Worm (Caenorhabditis elegans): ENCODE results near the gene kdin-1.

Gene kdin-1

DNA sequence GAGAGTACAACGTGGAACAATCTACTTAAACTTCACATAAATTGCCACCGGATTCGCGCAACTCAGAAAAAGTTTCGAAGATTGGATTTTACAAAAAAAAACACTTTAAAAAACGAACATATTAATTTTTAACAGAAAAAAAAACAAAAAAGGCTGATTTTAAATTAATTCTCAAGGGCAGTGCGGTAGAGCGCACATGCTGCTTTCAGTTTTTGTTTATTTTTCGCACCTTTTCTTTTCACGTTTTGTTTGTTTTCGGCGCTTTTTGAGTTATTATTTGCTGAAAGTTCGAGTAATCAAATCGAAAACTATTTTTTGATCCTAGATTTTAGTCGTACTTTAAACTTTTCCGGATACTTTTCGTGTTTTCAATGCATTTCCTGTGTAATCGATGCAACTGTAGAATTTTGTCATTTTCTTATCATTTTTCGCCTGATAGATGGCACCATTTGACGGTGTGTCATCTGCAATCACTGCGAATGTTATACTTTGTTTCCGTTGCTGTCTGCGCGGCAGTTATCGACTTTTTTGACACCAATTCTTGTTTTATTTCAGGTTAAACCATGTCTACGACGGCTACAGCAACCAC lies 18.4 kb upstream of the kdin-1 start, which contains the start of gene F13H10.8:
TSS of gene F13H10.8 (plus strand) at position 556 of the 589 bp plus-strand sequence.
- TF ChIP-seq ces-1 (GFP tag; optimal IDR thresholded peaks at IDR 0.05) (peak; percentile 76), flh-1 (GFP tag; optimal IDR thresholded peaks at IDR 0.05) (no peak), ceh-43 (GFP tag; optimal IDR thresholded peaks at IDR 0.05) (no peak), mab-5 (tag; optimal IDR thresholded peaks at IDR 0.05) (no peak), lsy-2 (tag; optimal IDR thresholded peaks at IDR 0.05) (peak; percentile 7), unc-39 (tag; optimal IDR thresholded peaks at IDR 0.05) (no peak), mep-1 (tag; optimal IDR thresholded peaks at IDR 0.05) (peak; percentile 38), hlh-1 (tag; optimal IDR thresholded peaks at IDR 0.05) (no peak)

- peak; percentile 47 for TF ChIP-seq elt-1 (tag; optimal IDR thresholded peaks at IDR 0.05; ENCODE audit: borderline replicate concordance, insufficient read depth)
- no peak for TF ChIP-seq zip-8 (tag; optimal IDR thresholded peaks at IDR 0.05)
Observed at ce11 chrIV:11021512-11022268, 16.8 kb upstream of the kdin-1 start, which contains the start of gene mogs-1. Gene mogs-1 (minus strand): TSS chrIV:11021928.

DNA sequence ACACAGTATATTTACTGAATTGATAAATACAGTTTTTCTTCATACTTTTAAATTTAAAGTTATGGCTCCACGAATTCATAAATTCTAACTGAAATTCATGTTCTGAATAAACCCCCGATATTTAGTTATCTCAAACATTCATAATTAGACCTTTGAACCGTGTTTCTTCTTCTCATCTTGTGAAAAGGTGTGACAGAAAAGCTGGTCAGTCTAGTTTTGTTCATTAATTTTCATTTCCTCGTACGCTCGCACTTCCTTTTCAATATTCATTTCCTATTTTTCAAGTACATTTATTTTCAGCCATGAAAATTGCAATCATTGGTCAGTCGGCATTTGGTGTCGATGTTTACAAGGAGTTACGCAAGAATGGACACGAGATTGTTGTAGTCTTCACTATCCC lies 16.2 kb upstream of the kdin-1 start, which contains the start of gene alh-3:
TSS of gene alh-3 (plus strand) at position 301 of the 400 bp plus-strand sequence.
- TF ChIP-seq mab-5 (tag; optimal IDR thresholded peaks at IDR 0.05) (no peak), nhr-237 (tag; optimal IDR thresholded peaks at IDR 0.05) (no peak), nhr-76 (tag; optimal IDR thresholded peaks at IDR 0.05) (no peak), ham-2 (GFP tag; optimal IDR thresholded peaks at IDR 0.05) (no peak), ceh-83 (GFP tag; optimal IDR thresholded peaks at IDR 0.05) (no peak)

ce11 chrIV:11025941-11026340 lies 12.5 kb upstream of the kdin-1 start:
- TF ChIP-seq nhr-237 (tag; optimal IDR thresholded peaks at IDR 0.05), result no peak
- TF ChIP-seq elt-3 (tag; optimal IDR thresholded peaks at IDR 0.05), result peak; percentile 5
- peak; percentile 99 for TF ChIP-seq unc-120 (tag; optimal IDR thresholded peaks at IDR 0.05; ENCODE audit: poor library complexity, severe bottlenecking)
- TF ChIP-seq unc-62 (GFP tag; optimal IDR thresholded peaks at IDR 0.05), result peak; percentile 88
- peak; percentile 99 for TF ChIP-seq cnd-1 (tag; optimal IDR thresholded peaks at IDR 0.05)
- TF ChIP-seq snpc-4 (tag; optimal IDR thresholded peaks at IDR 0.05), result no peak
- peak; percentile 99 for TF ChIP-seq sptf-1 (tag; optimal IDR thresholded peaks at IDR 0.05)
- no peak for TF ChIP-seq zip-8 (tag; optimal IDR thresholded peaks at IDR 0.05)
- TF ChIP-seq ham-2 (GFP tag; optimal IDR thresholded peaks at IDR 0.05), result peak; percentile 95
- peak; percentile 87 for TF ChIP-seq nhr-2 (tag; optimal IDR thresholded peaks at IDR 0.05)
- peak; percentile 91 for TF ChIP-seq lin-13 (tag; optimal IDR thresholded peaks at IDR 0.05)
- TF ChIP-seq pha-4 (tag; optimal IDR thresholded peaks at IDR 0.05), result peak; percentile 93
- TF ChIP-seq tbx-8 (GFP tag; optimal IDR thresholded peaks at IDR 0.05), result peak; percentile 98
- peak; percentile 99 for TF ChIP-seq drap-1 (GFP tag; optimal IDR thresholded peaks at IDR 0.05)
- peak; percentile 96 for TF ChIP-seq ceh-43 (GFP tag; optimal IDR thresholded peaks at IDR 0.05)
- TF ChIP-seq elt-1 (tag; optimal IDR thresholded peaks at IDR 0.05; ENCODE audit: borderline replicate concordance, insufficient read depth), result peak; percentile 2
- peak; percentile 100 for TF ChIP-seq mls-2 (tag; optimal IDR thresholded peaks at IDR 0.05)
- peak; percentile 58 for TF ChIP-seq ces-1 (GFP tag; optimal IDR thresholded peaks at IDR 0.05)
- TF ChIP-seq M03D4.4 (tag; optimal IDR thresholded peaks at IDR 0.05), result peak; percentile 99
- TF ChIP-seq lin-32 (GFP tag; optimal IDR thresholded peaks at IDR 0.05), result peak; percentile 98
- no peak for TF ChIP-seq blmp-1 (tag; optimal IDR thresholded peaks at IDR 0.05)
- peak; percentile 89 for TF ChIP-seq ceh-39 (tag; optimal IDR thresholded peaks at IDR 0.05)
- peak; percentile 97 for TF ChIP-seq nhr-12 (tag; optimal IDR thresholded peaks at IDR 0.05)
- peak; percentile 48 for TF ChIP-seq lsy-2 (tag; optimal IDR thresholded peaks at IDR 0.05)
- peak; percentile 95 for TF ChIP-seq bed-3 (GFP tag; optimal IDR thresholded peaks at IDR 0.05)
- peak; percentile 95 for TF ChIP-seq flh-1 (GFP tag; optimal IDR thresholded peaks at IDR 0.05)
- TF ChIP-seq unc-39 (tag; optimal IDR thresholded peaks at IDR 0.05), result peak; percentile 88
- TF ChIP-seq ceh-83 (GFP tag; optimal IDR thresholded peaks at IDR 0.05), result peak; percentile 100
- peak; percentile 79 for TF ChIP-seq hlh-1 (tag; optimal IDR thresholded peaks at IDR 0.05)
- TF ChIP-seq nhr-76 (tag; optimal IDR thresholded peaks at IDR 0.05), result peak; percentile 76
- TF ChIP-seq mep-1 (tag; optimal IDR thresholded peaks at IDR 0.05), result peak; percentile 96
- TF ChIP-seq mab-5 (tag; optimal IDR thresholded peaks at IDR 0.05), result peak; percentile 76
- peak; percentile 93 for TF ChIP-seq ztf-11 (tag; optimal IDR thresholded peaks at IDR 0.05)
- TF ChIP-seq nhr-28 (tag; optimal IDR thresholded peaks at IDR 0.05), result peak; percentile 84
- peak; percentile 98 for TF ChIP-seq sem-2 (GFP tag; optimal IDR thresholded peaks at IDR 0.05)
